Worm (Caenorhabditis elegans): Measurements from ENCODE around the gene M03B6.4.

Gene M03B6.4

ce11 chrX:13841277-13841676, 17.4 kb upstream of the M03B6.4 start, which contains the start of gene M03B6.1:
Gene M03B6.1, plus strand, starts transcription at chrX:13841610.
- TF ChIP-seq T22C8.4 (GFP tag; IDR thresholded peaks at IDR 0.05), result no peak
- TF ChIP-seq flt-1 (GFP tag; IDR thresholded peaks at IDR 0.05), result no peak

ce11 chrX:13843676-13844075, 15.0 kb upstream of the M03B6.4 start, which contains the start of gene M03B6.5:
Gene M03B6.5, plus strand, starts transcription at chrX:13843976.
- TF ChIP-seq T22C8.4 (GFP tag; IDR thresholded peaks at IDR 0.05), result no peak
- no peak for TF ChIP-seq tab-1 (GFP tag; IDR thresholded peaks at IDR 0.05)
- TF ChIP-seq flt-1 (GFP tag; IDR thresholded peaks at IDR 0.05), result no peak
- TF ChIP-seq med-1 (GFP tag; optimal IDR thresholded peaks at IDR 0.05; ENCODE audit: insufficient read depth), result no peak
- no peak for TF ChIP-seq ref-1 (GFP tag; conservative IDR thresholded peaks at IDR 0.05)
- TF ChIP-seq cog-1 (tag; optimal IDR thresholded peaks at IDR 0.05), result no peak
- no peak for TF ChIP-seq ztf-29 (GFP tag; IDR thresholded peaks at IDR 0.05)
- no peak for TF ChIP-seq ztf-23 (GFP tag; IDR thresholded peaks at IDR 0.05)
- no peak for TF ChIP-seq klf-2 (GFP tag; conservative IDR thresholded peaks at IDR 0.05)

ce11 chrX:13846024-13846423, 12.6 kb upstream of the M03B6.4 start:
- TF ChIP-seq klf-2 (GFP tag; conservative IDR thresholded peaks at IDR 0.05) (no peak), tab-1 (GFP tag; IDR thresholded peaks at IDR 0.05) (no peak), med-1 (GFP tag; optimal IDR thresholded peaks at IDR 0.05; ENCODE audit: insufficient read depth) (no peak), ref-1 (GFP tag; conservative IDR thresholded peaks at IDR 0.05) (no peak), cog-1 (tag; optimal IDR thresholded peaks at IDR 0.05) (no peak), ztf-29 (GFP tag; IDR thresholded peaks at IDR 0.05) (no peak), ztf-23 (GFP tag; IDR thresholded peaks at IDR 0.05) (no peak), flt-1 (GFP tag; IDR thresholded peaks at IDR 0.05) (no peak), T22C8.4 (GFP tag; IDR thresholded peaks at IDR 0.05) (no peak)

ce11 chrX:13850359-13850758, 8.3 kb upstream of the M03B6.4 start:
- TF ChIP-seq ztf-29 (GFP tag; IDR thresholded peaks at IDR 0.05) (no peak), klf-2 (GFP tag; conservative IDR thresholded peaks at IDR 0.05) (no peak), T22C8.4 (GFP tag; IDR thresholded peaks at IDR 0.05) (no peak), ref-1 (GFP tag; conservative IDR thresholded peaks at IDR 0.05) (no peak), flt-1 (GFP tag; IDR thresholded peaks at IDR 0.05) (no peak)

ce11 chrX:13851590-13851989, 7.1 kb upstream of the M03B6.4 start:
- TF ChIP-seq ref-1 (GFP tag; conservative IDR thresholded peaks at IDR 0.05), result no peak
- no peak for TF ChIP-seq med-1 (GFP tag; optimal IDR thresholded peaks at IDR 0.05; ENCODE audit: insufficient read depth)
- no peak for TF ChIP-seq klf-2 (GFP tag; conservative IDR thresholded peaks at IDR 0.05)
- TF ChIP-seq tab-1 (GFP tag; IDR thresholded peaks at IDR 0.05), result no peak
- TF ChIP-seq flt-1 (GFP tag; IDR thresholded peaks at IDR 0.05), result no peak
- TF ChIP-seq ztf-29 (GFP tag; IDR thresholded peaks at IDR 0.05), result no peak
- no peak for TF ChIP-seq cog-1 (tag; optimal IDR thresholded peaks at IDR 0.05)
- no peak for TF ChIP-seq ztf-23 (GFP tag; IDR thresholded peaks at IDR 0.05)
- TF ChIP-seq T22C8.4 (GFP tag; IDR thresholded peaks at IDR 0.05), result no peak

DNA sequence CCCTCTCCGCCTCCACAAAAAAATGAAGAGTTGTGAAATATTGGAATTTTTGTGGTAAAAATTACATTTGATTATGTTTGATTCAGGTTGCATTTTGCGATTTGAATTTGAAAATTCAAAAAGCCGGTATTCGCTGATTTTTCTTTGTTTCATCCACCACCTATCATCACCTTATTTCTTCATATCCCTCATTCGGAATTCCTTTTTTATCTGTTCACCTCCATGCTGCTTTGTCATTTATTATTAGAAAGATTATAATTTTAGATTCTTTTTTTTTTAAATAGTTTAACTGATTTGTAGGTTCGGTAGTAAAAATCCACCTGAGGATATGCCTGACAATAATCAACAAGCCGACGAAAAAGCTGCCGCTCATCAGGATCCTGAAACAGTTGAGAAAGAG, 6.0 kb upstream of the M03B6.4 start, which contains the start of gene mct-3:
TSS of gene mct-3 (plus strand) at position 301 of the 400 bp plus-strand sequence.
- TF ChIP-seq tab-1 (GFP tag; IDR thresholded peaks at IDR 0.05), result no peak
- TF ChIP-seq T22C8.4 (GFP tag; IDR thresholded peaks at IDR 0.05), result no peak
- no peak for TF ChIP-seq cog-1 (tag; optimal IDR thresholded peaks at IDR 0.05)
- no peak for TF ChIP-seq med-1 (GFP tag; optimal IDR thresholded peaks at IDR 0.05; ENCODE audit: insufficient read depth)
- TF ChIP-seq ztf-29 (GFP tag; IDR thresholded peaks at IDR 0.05), result no peak
- no peak for TF ChIP-seq ref-1 (GFP tag; conservative IDR thresholded peaks at IDR 0.05)
- no peak for TF ChIP-seq flt-1 (GFP tag; IDR thresholded peaks at IDR 0.05)
- TF ChIP-seq klf-2 (GFP tag; conservative IDR thresholded peaks at IDR 0.05), result no peak
- no peak for TF ChIP-seq ztf-23 (GFP tag; IDR thresholded peaks at IDR 0.05)

DNA sequence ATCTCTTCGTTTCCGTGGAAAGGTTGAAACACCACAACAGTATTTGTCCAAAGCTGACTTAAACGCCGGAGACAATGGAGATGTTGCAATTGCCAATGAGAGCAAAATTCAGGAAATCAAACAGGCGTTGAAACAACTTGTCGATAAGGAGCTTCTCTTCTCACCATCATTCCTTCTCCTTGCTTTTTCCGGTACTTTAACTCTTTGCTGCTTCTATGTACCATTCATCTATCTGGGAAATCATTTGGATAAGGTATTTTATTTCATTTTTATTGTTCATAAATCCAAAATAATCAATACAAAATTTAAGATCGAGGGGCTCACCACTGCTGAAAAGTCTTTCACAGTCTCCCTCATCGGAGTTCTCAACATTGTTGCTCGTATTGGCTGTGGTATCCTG, 2.7 kb upstream of the M03B6.4 start:
- TF ChIP-seq ref-1 (GFP tag; conservative IDR thresholded peaks at IDR 0.05), result no peak
- no peak for TF ChIP-seq T22C8.4 (GFP tag; IDR thresholded peaks at IDR 0.05)
- TF ChIP-seq flt-1 (GFP tag; IDR thresholded peaks at IDR 0.05), result no peak
- TF ChIP-seq ztf-29 (GFP tag; IDR thresholded peaks at IDR 0.05), result no peak
- no peak for TF ChIP-seq cog-1 (tag; optimal IDR thresholded peaks at IDR 0.05)
- TF ChIP-seq klf-2 (GFP tag; conservative IDR thresholded peaks at IDR 0.05), result no peak
- no peak for TF ChIP-seq med-1 (GFP tag; optimal IDR thresholded peaks at IDR 0.05; ENCODE audit: insufficient read depth)
- no peak for TF ChIP-seq tab-1 (GFP tag; IDR thresholded peaks at IDR 0.05)
- no peak for TF ChIP-seq ztf-23 (GFP tag; IDR thresholded peaks at IDR 0.05)

DNA sequence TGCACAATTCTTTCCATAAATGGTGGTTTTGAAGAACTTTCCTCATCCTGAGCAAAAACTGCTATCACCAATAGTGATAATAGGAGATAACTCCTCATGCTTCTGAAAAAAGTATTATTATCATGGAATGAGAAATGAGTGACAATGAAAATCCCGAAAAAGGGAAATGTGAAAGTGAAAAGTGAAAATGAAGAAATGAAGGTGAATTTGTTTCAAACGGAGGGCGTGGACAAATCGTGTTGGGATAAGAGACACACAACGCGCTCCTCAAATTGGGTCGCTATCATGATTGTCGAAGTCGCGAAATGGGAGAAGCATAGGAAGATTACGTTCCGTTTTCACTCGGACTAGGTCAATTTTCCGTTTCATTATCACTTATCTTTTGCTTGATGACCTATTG, 5.5 kb downstream of the M03B6.4 start, which contains the start of gene M03B6.3:
TSS of gene M03B6.3 (minus strand) at position 102 of the 400 bp plus-strand sequence.
- TF ChIP-seq flt-1 (GFP tag; IDR thresholded peaks at IDR 0.05), result no peak
- no peak for TF ChIP-seq cog-1 (tag; optimal IDR thresholded peaks at IDR 0.05)

DNA sequence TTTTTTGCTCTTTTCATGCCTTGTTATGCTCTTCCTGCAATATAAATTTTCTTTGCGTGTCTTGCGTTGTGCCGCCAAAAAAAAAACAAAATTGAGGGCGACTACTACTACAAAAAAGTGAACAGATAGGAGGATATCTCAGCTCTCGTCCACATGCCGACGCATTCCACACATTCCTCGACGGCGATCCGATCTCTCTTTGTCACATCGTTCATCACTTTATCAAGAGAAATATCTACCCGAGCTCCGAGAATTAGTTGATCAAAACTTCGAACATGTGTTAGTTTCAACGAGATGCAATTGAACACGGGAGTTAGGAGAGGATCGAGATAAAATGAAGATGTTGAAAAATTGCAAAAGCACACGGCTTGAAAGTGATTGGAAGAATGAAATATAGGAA, 12.5 kb downstream of the M03B6.4 start:
- TF ChIP-seq T22C8.4 (GFP tag; IDR thresholded peaks at IDR 0.05) (no peak), tab-1 (GFP tag; IDR thresholded peaks at IDR 0.05) (no peak), ztf-23 (GFP tag; IDR thresholded peaks at IDR 0.05) (no peak), ztf-29 (GFP tag; IDR thresholded peaks at IDR 0.05) (no peak), med-1 (GFP tag; optimal IDR thresholded peaks at IDR 0.05; ENCODE audit: insufficient read depth) (no peak), klf-2 (GFP tag; conservative IDR thresholded peaks at IDR 0.05) (no peak), flt-1 (GFP tag; IDR thresholded peaks at IDR 0.05) (no peak), ref-1 (GFP tag; conservative IDR thresholded peaks at IDR 0.05) (no peak), cog-1 (tag; optimal IDR thresholded peaks at IDR 0.05) (no peak)

- TF ChIP-seq med-1 (GFP tag; optimal IDR thresholded peaks at IDR 0.05; ENCODE audit: insufficient read depth) (no peak), ref-1 (GFP tag; conservative IDR thresholded peaks at IDR 0.05) (no peak), flt-1 (GFP tag; IDR thresholded peaks at IDR 0.05) (no peak), klf-2 (GFP tag; conservative IDR thresholded peaks at IDR 0.05) (no peak), tab-1 (GFP tag; IDR thresholded peaks at IDR 0.05) (no peak), cog-1 (tag; optimal IDR thresholded peaks at IDR 0.05) (no peak), ztf-23 (GFP tag; IDR thresholded peaks at IDR 0.05) (no peak), ztf-29 (GFP tag; IDR thresholded peaks at IDR 0.05) (no peak), T22C8.4 (GFP tag; IDR thresholded peaks at IDR 0.05) (no peak)
These were observed 14.8 kb downstream of the M03B6.4 start for ce11 chrX:13873324-13873933.
